Fruit fly (Drosophila melanogaster) whole organism, embryonic: ENCODE measurements around the gene Sc2.

Experiments used
- B-H2 ChIP-seq: fragments of 200-800 bp; sonication (Bioruptor generic); optimal IDR thresholded peaks from 2 replicates; lab custom pipeline; 2018; ENCODE audit warnings: missing biosample characterization, mild to moderate bottlenecking, missing genetic modification characterization
- Bgb ChIP-seq: fragments of 200-800 bp; sonication (Bioruptor generic); IDR thresholded peaks from 2 replicates; pipeline ENCODE4 v1.3.6; 2022; ENCODE audit warnings: missing biosample characterization, missing genetic modification characterization; ENCODE audit not compliant: partially characterized antibody
- BtbVII ChIP-seq: fragments of 200-800 bp; sonication (Bioruptor generic); optimal IDR thresholded peaks from 3 replicates; lab custom pipeline; 2017; ENCODE audit warnings: missing biosample characterization, mild to moderate bottlenecking, missing genetic modification characterization
- CG1024 ChIP-seq: fragments of 200-800 bp; sonication (Bioruptor generic); IDR thresholded peaks from 2 replicates; pipeline ENCODE4 v1.3.6; 2022; ENCODE audit warnings: missing biosample characterization, missing genetic modification characterization
- CG11696 ChIP-seq: fragments of 200-800 bp; sonication (Bioruptor generic); IDR thresholded peaks from 2 replicates; pipeline ENCODE4 v1.3.6; 2022; ENCODE audit warnings: missing biosample characterization, missing genetic modification characterization
- CG12071 ChIP-seq: fragments of 200-800 bp; sonication (Bioruptor generic); optimal IDR thresholded peaks from 3 replicates; lab custom pipeline; 2018; ENCODE audit warnings: missing biosample characterization, mild to moderate bottlenecking, missing genetic modification characterization
- CG12391 ChIP-seq: fragments of 200-800 bp; sonication (Bioruptor generic); optimal IDR thresholded peaks from 3 replicates; lab custom pipeline; 2018; ENCODE audit warnings: missing biosample characterization, mild to moderate bottlenecking, missing genetic modification characterization, moderate library complexity
- CG14965 ChIP-seq: fragments of 200-800 bp; sonication (Bioruptor generic); optimal IDR thresholded peaks from 2 replicates; lab custom pipeline; 2016; ENCODE audit warnings: missing biosample characterization, missing genetic modification characterization, borderline replicate concordance
- CG15514 ChIP-seq: fragments of 200-800 bp; sonication (Bioruptor generic); optimal IDR thresholded peaks from 3 replicates; lab custom pipeline; 2017; ENCODE audit warnings: missing biosample characterization, missing genetic modification characterization, mild to moderate bottlenecking, moderate library complexity, missing genetic modification reagents
- CG18599 ChIP-seq: fragments of 200-800 bp; sonication (Bioruptor generic); optimal IDR thresholded peaks from 3 replicates; lab custom pipeline; 2017; ENCODE audit warnings: missing biosample characterization, missing genetic modification characterization, mild to moderate bottlenecking, moderate library complexity, missing genetic modification reagents
- CG2116 ChIP-seq: fragments of 200-800 bp; sonication (Bioruptor generic); optimal IDR thresholded peaks from 3 replicates; lab custom pipeline; 2018; ENCODE audit warnings: missing biosample characterization, mild to moderate bottlenecking, missing genetic modification characterization
- CG2712 ChIP-seq: fragments of 200-800 bp; optimal IDR thresholded peaks from 3 replicates; lab custom pipeline; 2019; ENCODE audit warnings: missing biosample characterization, mild to moderate bottlenecking, missing genetic modification characterization, moderate library complexity
- CG31388 ChIP-seq: fragments of 200-800 bp; sonication (Bioruptor generic); optimal IDR thresholded peaks from 2 replicates; lab custom pipeline; 2016; ENCODE audit warnings: missing biosample characterization, missing genetic modification characterization
- CG34376 ChIP-seq: fragments of 200-800 bp; sonication (Bioruptor generic); optimal IDR thresholded peaks from 2 replicates; lab custom pipeline; 2018; ENCODE audit warnings: missing biosample characterization, mild to moderate bottlenecking, missing genetic modification characterization
- CG7786 ChIP-seq: fragments of 200-800 bp; sonication (Bioruptor generic); optimal IDR thresholded peaks from 2 replicates; lab custom pipeline; 2016; ENCODE audit warnings: missing biosample characterization, missing genetic modification characterization
- CTCF ChIP-seq: fragments of 200-800 bp; sonication (Bioruptor generic); optimal IDR thresholded peaks from 2 replicates; lab custom pipeline; 2017; ENCODE audit warnings: missing biosample characterization, mild to moderate bottlenecking, missing genetic modification characterization, moderate library complexity
- Deaf1 ChIP-seq: fragments of 200-800 bp; optimal IDR thresholded peaks from 3 replicates; lab custom pipeline; 2019; ENCODE audit warnings: missing biosample characterization, mild to moderate bottlenecking, missing genetic modification characterization, moderate library complexity
- Dll ChIP-seq: fragments of 200-800 bp; sonication (Bioruptor generic); IDR thresholded peaks from 4 replicates; pipeline ENCODE4 v1.3.6; 2022; ENCODE audit warnings: missing biosample characterization, missing genetic modification characterization; ENCODE audit not compliant: partially characterized antibody
- Dp ChIP-seq: fragments of 200-800 bp; sonication (Bioruptor generic); optimal IDR thresholded peaks from 2 replicates; lab custom pipeline; 2018; ENCODE audit warnings: missing biosample characterization, mild to moderate bottlenecking, missing genetic modification characterization, moderate library complexity
- E2f1 ChIP-seq: fragments of 200-800 bp; sonication (Bioruptor generic); IDR thresholded peaks from 2 replicates; pipeline ENCODE4 v1.3.6; 2022; ENCODE audit warnings: missing biosample characterization, missing genetic modification characterization
- E2f2 ChIP-seq: fragments of 200-800 bp; sonication (Bioruptor generic); IDR thresholded peaks from 2 replicates; pipeline ENCODE4 v1.3.6; 2022; ENCODE audit warnings: missing biosample characterization, missing genetic modification characterization
- Gsc ChIP-seq: fragments of 200-800 bp; sonication (Bioruptor generic); IDR thresholded peaks from 2 replicates; pipeline ENCODE4 v1.3.6; 2022; ENCODE audit warnings: missing biosample characterization, missing genetic modification characterization
- Hand ChIP-seq: fragments of 200-800 bp; sonication (Bioruptor generic); optimal IDR thresholded peaks from 2 replicates; lab custom pipeline; 2017; ENCODE audit warnings: mild to moderate bottlenecking, missing biosample characterization, missing genetic modification reagents, missing genetic modification characterization
- Hmr ChIP-seq: fragments of 200-800 bp; sonication (Bioruptor generic); optimal IDR thresholded peaks from 3 replicates; lab custom pipeline; 2017; ENCODE audit warnings: mild to moderate bottlenecking, missing biosample characterization, missing genetic modification reagents, missing genetic modification characterization
- Jarid2 ChIP-seq: fragments of 200-800 bp; sonication (Bioruptor generic); optimal IDR thresholded peaks from 3 replicates; lab custom pipeline; 2017; ENCODE audit warnings: mild to moderate bottlenecking, missing biosample characterization, missing genetic modification reagents, missing genetic modification characterization
- Kr ChIP-seq: fragments of 200-800 bp; sonication (Bioruptor generic); optimal IDR thresholded peaks from 2 replicates; lab custom pipeline; 2017; ENCODE audit warnings: missing biosample characterization, mild to moderate bottlenecking, missing genetic modification characterization
- Med ChIP-seq: fragments of 200-800 bp; sonication (Bioruptor generic); peaks from one replicate; lab custom pipeline; 2016; ENCODE audit warnings: missing biosample characterization, missing genetic modification characterization, mild to moderate bottlenecking, inconsistent platforms, moderate library complexity
- Myb ChIP-seq: fragments of 200-800 bp; sonication (Bioruptor generic); optimal IDR thresholded peaks from 2 replicates; lab custom pipeline; 2016; ENCODE audit warnings: missing biosample characterization, missing genetic modification characterization
- Pdp1 ChIP-seq, 2 experiments: fragments of 200-800 bp; sonication (Bioruptor generic); optimal IDR thresholded peaks; 3 replicates each; lab custom pipeline; 2016; ENCODE audit warnings: missing biosample characterization in 2 of 2, missing genetic modification characterization in 2 of 2, mild to moderate bottlenecking in 1 of 2, moderate library complexity in 1 of 2
- abd-A ChIP-seq: fragments of 200-800 bp; sonication (Bioruptor generic); optimal IDR thresholded peaks from 3 replicates; lab custom pipeline; 2019; ENCODE audit warnings: missing biosample characterization, mild to moderate bottlenecking, missing genetic modification characterization, moderate library complexity
- br ChIP-seq: fragments of >200 bp; optimal IDR thresholded peaks from 2 replicates; lab custom pipeline; 2017
- caup ChIP-seq: fragments of 200-800 bp; sonication (Bioruptor generic); optimal IDR thresholded peaks from 3 replicates; lab custom pipeline; 2017; ENCODE audit warnings: missing biosample characterization, mild to moderate bottlenecking, missing genetic modification characterization, moderate library complexity; ENCODE audit not compliant: severe bottlenecking
- chif ChIP-seq, 2 experiments: fragments of 200-800 bp; sonication (Bioruptor generic); optimal IDR thresholded peaks; 3 replicates each; lab custom pipeline; 2016; ENCODE audit warnings: missing biosample characterization in 2 of 2, missing genetic modification characterization in 2 of 2
- chinmo ChIP-seq: fragments of 200-800 bp; sonication (Bioruptor generic); IDR thresholded peaks from 4 replicates; pipeline ENCODE4 v1.3.6; 2022; ENCODE audit warnings: missing biosample characterization, missing genetic modification characterization; ENCODE audit not compliant: partially characterized antibody
- da ChIP-seq: fragments of 200-800 bp; sonication (Bioruptor generic); optimal IDR thresholded peaks from 2 replicates; lab custom pipeline; 2016; ENCODE audit warnings: missing biosample characterization, missing genetic modification characterization
- lbe ChIP-seq: fragments of 200-800 bp; sonication (Bioruptor generic); optimal IDR thresholded peaks from 2 replicates; lab custom pipeline; 2016; ENCODE audit warnings: missing biosample characterization, mild to moderate bottlenecking, missing genetic modification characterization
- luna ChIP-seq: fragments of 200-800 bp; sonication (Bioruptor generic); optimal IDR thresholded peaks from 2 replicates; lab custom pipeline; 2016; ENCODE audit warnings: missing biosample characterization, missing genetic modification characterization
- mirr ChIP-seq: fragments of 200-800 bp; sonication (Bioruptor generic); optimal IDR thresholded peaks from 3 replicates; lab custom pipeline; 2018; ENCODE audit warnings: missing biosample characterization, mild to moderate bottlenecking, missing genetic modification characterization
- onecut ChIP-seq: fragments of 200-800 bp; sonication (Bioruptor generic); IDR thresholded peaks from 2 replicates; pipeline ENCODE4 v1.3.6; 2022; ENCODE audit warnings: missing biosample characterization, missing genetic modification characterization
- pita ChIP-seq: fragments of 200-800 bp; sonication (Bioruptor generic); optimal IDR thresholded peaks from 2 replicates; lab custom pipeline; 2017; ENCODE audit warnings: missing biosample characterization, mild to moderate bottlenecking, missing genetic modification characterization
- row ChIP-seq: fragments of 200-800 bp; sonication (Bioruptor generic); IDR thresholded peaks from 3 replicates; pipeline ENCODE4 v1.3.6; 2022; ENCODE audit warnings: missing biosample characterization, missing genetic modification characterization
- sc ChIP-seq, 3 experiments: fragments of >200 bp in 2 of 3; fragments of 200-800 bp in 1 of 3; sonication (Bioruptor generic) in 1 of 3; optimal IDR thresholded peaks; 2 replicates in 2 of 3; 3 replicates in 1 of 3; lab custom pipeline; 2017; ENCODE audit warnings: mild to moderate bottlenecking in 1 of 3, missing biosample characterization in 1 of 3, missing genetic modification characterization in 1 of 3, missing genetic modification reagents in 1 of 3
- sens ChIP-seq: fragments of 200-800 bp; sonication (Bioruptor generic); peaks from one replicate; lab custom pipeline; 2016; ENCODE audit warnings: missing biosample characterization, missing genetic modification characterization
- stwl ChIP-seq: fragments of 200-800 bp; sonication (Bioruptor generic); optimal IDR thresholded peaks from 3 replicates; lab custom pipeline; 2018; ENCODE audit warnings: missing biosample characterization, mild to moderate bottlenecking, missing genetic modification characterization, moderate library complexity
- tin ChIP-seq: fragments of 200-800 bp; sonication (Bioruptor generic); optimal IDR thresholded peaks from 3 replicates; lab custom pipeline; 2016; ENCODE audit warnings: missing biosample characterization, missing genetic modification characterization
- vnd ChIP-seq: fragments of 200-800 bp; sonication (Bioruptor generic); IDR thresholded peaks from 3 replicates; pipeline ENCODE4 v1.3.6; 2022; ENCODE audit warnings: missing biosample characterization, missing genetic modification characterization; ENCODE audit not compliant: partially characterized antibody

The Sc2 gene

DNA sequence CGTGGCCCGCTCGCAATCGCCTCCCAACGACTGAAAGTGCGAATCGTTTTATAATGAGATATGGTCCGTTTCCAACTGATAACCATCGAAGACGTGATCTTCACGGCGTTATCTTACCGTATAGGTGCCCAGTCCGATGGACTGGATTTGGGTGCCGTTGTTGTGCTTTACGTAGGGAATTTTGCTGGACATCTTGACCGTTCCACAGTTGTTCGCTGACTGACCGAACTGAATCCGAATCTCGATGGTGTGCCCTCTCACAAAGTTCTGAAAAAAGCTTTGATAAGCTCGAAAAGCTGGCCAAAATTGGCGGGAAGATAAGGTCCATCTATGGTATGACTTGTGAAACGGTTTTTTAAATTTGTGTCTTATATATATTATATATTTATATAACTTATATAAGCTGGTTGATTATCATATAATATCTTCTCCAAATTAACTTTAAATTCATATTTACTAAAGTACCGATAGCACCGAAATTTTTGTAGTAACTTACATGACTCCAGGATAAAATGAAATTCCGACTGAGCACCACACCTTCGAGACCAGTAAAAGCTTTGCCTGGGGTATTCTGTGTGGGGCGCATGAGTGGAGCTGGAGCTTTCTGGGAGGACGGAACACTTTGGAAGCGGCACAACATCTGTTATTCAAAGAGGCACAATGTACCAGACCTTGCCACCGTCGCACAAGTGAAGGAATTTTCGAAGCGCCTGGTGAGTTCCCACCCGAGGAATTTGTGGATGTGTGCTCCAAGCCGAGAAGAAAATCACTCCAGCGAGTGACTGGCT, 39.1 kb downstream of the Sc2 start, which contains the start of the genes CG10863 and CG14982 (continued):
- peak; percentile 67 for TF ChIP-seq Dp (GFP tag; lab: Kevin White, UChicago)
- TF ChIP-seq Bgb (GFP tag; lab: Robert Waterston, UW), result peak; percentile 50; the same call in 1 of the 2 replicates
- peak; percentile 26 for TF ChIP-seq BtbVII (GFP tag; lab: Kevin White, UChicago)
- TF ChIP-seq da (GFP tag; lab: Kevin White, UChicago), result no peak
- no peak for TF ChIP-seq CG31388 (GFP tag; lab: Kevin White, UChicago)
- no peak for TF ChIP-seq abd-A
- TF ChIP-seq CG12071 (GFP tag; lab: Kevin White, UChicago), result peak; percentile 1
- TF ChIP-seq mirr (GFP tag; lab: Kevin White, UChicago), result peak; percentile 29
- peak; percentile 9 for TF ChIP-seq caup
- TF ChIP-seq CG7786 (GFP tag; lab: Kevin White, UChicago), result no peak
- peak in 1 of 2 experiments; percentile 43 for TF ChIP-seq Pdp1 (GFP tag; optimal IDR thresholded peaks at IDR 0.05; lab: Kevin White, UChicago)
- TF ChIP-seq Myb, result peak; percentile 20
- TF ChIP-seq CG11696 (GFP tag; lab: Robert Waterston, UW), result no peak
- TF ChIP-seq onecut (GFP tag; lab: Robert Waterston, UW), result no peak
- TF ChIP-seq B-H2 (GFP tag; lab: Kevin White, UChicago), result peak; percentile 35
- peak; percentile 8 for TF ChIP-seq lbe (GFP tag; lab: Kevin White, UChicago)
- peak; percentile 83 for TF ChIP-seq CG34376
- peak; percentile 44; the same call in 1 of the 2 replicates for TF ChIP-seq E2f1 (GFP tag; lab: Robert Waterston, UW)
- TF ChIP-seq luna (GFP tag; lab: Kevin White, UChicago), result no peak
- peak; percentile 51 for TF ChIP-seq CG18599 (GFP tag; lab: Kevin White, UChicago)
- TF ChIP-seq Hmr (GFP tag; lab: Kevin White, UChicago), result peak; percentile 5
- peak; percentile 50; the same call in 1 of the 4 replicates for TF ChIP-seq chinmo (GFP tag; lab: Robert Waterston, UW)
- TF ChIP-seq CG14965 (GFP tag; lab: Kevin White, UChicago), result no peak
- peak; percentile 90 for TF ChIP-seq Deaf1 (tag; lab: Kevin White, UChicago)
- peak; percentile 35 for TF ChIP-seq CTCF (GFP tag; lab: Kevin White, UChicago)
- TF ChIP-seq br (lab: Kevin White, UChicago), result no peak

DNA sequence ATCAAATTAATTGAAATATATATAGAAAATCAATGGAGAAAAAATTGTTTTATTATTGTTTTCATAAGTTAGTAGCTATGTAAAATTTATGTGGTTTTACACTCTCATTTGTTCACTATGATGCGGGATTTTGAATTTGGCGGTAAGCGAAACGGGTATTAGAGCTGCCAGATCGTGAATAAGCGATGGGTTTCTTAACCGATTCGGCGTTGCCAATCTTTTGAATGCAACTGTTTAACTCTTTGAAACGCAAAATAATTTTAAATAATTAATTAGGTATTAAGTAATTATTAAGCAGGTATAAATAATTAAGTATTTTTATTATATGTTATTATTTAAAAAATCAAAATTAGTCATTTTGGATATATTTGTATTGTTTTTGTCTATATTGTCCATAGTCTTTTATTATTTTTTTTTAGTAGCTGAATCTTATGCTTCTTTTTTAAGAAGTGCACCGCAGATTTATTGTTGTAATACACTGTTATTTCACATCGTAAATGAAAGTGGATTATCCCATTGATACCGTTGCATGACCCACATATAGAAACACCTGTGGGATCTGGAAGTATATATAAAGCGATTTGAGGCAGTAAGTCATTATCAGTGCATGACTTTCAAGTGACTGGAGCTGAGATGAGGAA, 44.1 kb downstream of the Sc2 start, which contains the start of gene CG10853:
Gene CG10853 (plus strand): TSS at position 591 of the 641 bp plus-strand sequence.
- TF ChIP-seq chif (GFP tag; optimal IDR thresholded peaks at IDR 0.05; lab: Kevin White, UChicago) (no peak), Dll (GFP tag; lab: Robert Waterston, UW) (0 out of 4 replicates have a peak, but pooled peaks have one; percentile 11), sc (optimal IDR thresholded peaks at IDR 0.05; lab: Kevin White, UChicago) (no peak), sc (GFP tag; optimal IDR thresholded peaks at IDR 0.05; lab: Kevin White, UChicago) (no peak), vnd (GFP tag; lab: Robert Waterston, UW) (no peak), CG1024 (GFP tag; lab: Robert Waterston, UW) (no peak), abd-A (no peak), Kr (GFP tag; lab: Kevin White, UChicago) (peak; percentile 68), E2f2 (GFP tag; lab: Robert Waterston, UW) (peak; percentile 94), Myb (peak; percentile 13), stwl (peak; percentile 97), Dp (GFP tag; lab: Kevin White, UChicago) (peak; percentile 90), Hand (GFP tag; lab: Kevin White, UChicago) (no peak), Gsc (GFP tag; lab: Robert Waterston, UW) (no peak), row (peak; percentile 55), CG2116 (peak; percentile 13), CG15514 (GFP tag; lab: Kevin White, UChicago) (peak; percentile 5), CG2712 (tag; lab: Kevin White, UChicago) (peak; percentile 23), tin (GFP tag; lab: Kevin White, UChicago) (no peak), CG12391 (tag; lab: Kevin White, UChicago) (peak; percentile 18), sens (peak; percentile 24), pita (GFP tag; lab: Kevin White, UChicago) (no peak), Jarid2 (GFP tag; lab: Kevin White, UChicago) (no peak), Med (GFP tag; lab: Kevin White, UChicago) (peak; percentile 52)
